Fruit fly (Drosophila melanogaster): Measurements from ENCODE around the gene Hk.

The Hk gene

DNA sequence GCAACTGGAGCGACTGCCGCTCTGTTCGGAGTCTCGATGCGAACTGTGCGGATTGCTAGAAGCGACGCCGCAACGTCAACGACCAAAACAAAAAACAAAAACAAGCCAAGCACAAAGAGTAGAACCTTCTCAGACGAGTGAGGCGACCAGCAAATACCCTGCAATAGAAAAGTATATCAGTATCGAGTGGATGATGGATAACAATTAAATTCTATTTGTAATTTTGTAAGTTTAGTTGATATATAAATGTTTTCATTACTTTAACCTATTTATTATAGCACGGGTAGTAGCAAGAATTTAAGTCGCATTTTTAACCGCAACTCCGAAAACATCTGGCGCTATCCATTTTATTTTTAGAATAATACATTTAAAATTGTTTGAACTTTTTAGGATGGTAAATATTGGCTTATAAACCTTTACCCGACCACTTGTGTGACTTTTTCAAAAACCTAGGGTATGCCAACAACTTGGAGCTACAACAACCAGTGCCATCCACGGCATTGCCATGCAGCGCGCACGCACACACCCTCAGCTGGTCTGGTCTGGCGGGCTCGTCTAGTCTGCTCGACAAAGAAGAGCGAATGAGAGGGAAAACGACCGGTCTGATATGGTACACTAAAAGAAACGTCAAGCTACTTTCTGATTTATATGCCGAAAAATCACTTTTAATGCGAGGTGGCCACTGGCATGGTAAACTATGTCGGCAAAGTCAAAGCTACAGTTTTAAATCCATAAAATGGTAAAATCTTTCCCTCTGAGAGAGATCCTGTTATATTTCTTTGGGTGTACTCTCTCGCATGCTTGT, 2.1 kb upstream of the Hk start, which contains the start of gene CG12643:
Gene CG12643 (minus strand): TSS at position 51 of the 805 bp plus-strand sequence.
- TF ChIP-seq Dref (GFP tag; IDR thresholded peaks at IDR 0.05): peak; percentile 36; the same call in 1 of the 2 replicates
- peak; percentile 88 for TF ChIP-seq eyg (GFP tag; optimal IDR thresholded peaks at IDR 0.05)
- peak; percentile 90 for TF ChIP-seq Gug (GFP tag; IDR thresholded peaks at IDR 0.05)
- peak; percentile 46 for TF ChIP-seq CG8281 (tag; optimal IDR thresholded peaks at IDR 0.05)
- peak; percentile 92 for TF ChIP-seq CG8089 (GFP tag; optimal IDR thresholded peaks at IDR 0.05)
- no peak for TF ChIP-seq CG6791 (GFP tag; IDR thresholded peaks at IDR 0.05; ENCODE audit: partially characterized antibody)
- peak; percentile 89 for TF ChIP-seq CG2678 (tag; optimal IDR thresholded peaks at IDR 0.05)
- TF ChIP-seq chinmo (GFP tag; IDR thresholded peaks at IDR 0.05; ENCODE audit: partially characterized antibody): peak; percentile 54; the same call in 1 of the 4 replicates
- peak; percentile 92 for TF ChIP-seq sens-2 (GFP tag; IDR thresholded peaks at IDR 0.05)
- TF ChIP-seq cas (GFP tag; IDR thresholded peaks at IDR 0.05): no peak
- peak; percentile 93 for TF ChIP-seq Hsf (GFP tag; optimal IDR thresholded peaks at IDR 0.05)
- TF ChIP-seq exex (tag; optimal IDR thresholded peaks at IDR 0.05): peak; percentile 49
- TF ChIP-seq PHDP (tag; optimal IDR thresholded peaks at IDR 0.05): peak; percentile 84
- peak; percentile 92 for TF ChIP-seq CG4424 (GFP tag; optimal IDR thresholded peaks at IDR 0.05)
- TF ChIP-seq CG16863 (GFP tag; optimal IDR thresholded peaks at IDR 0.05): peak; percentile 94
- no peak for TF ChIP-seq CG15479 (GFP tag; optimal IDR thresholded peaks at IDR 0.05)
- peak; percentile 66; the same call in 1 of the 3 replicates for TF ChIP-seq CG6175 (GFP tag; IDR thresholded peaks at IDR 0.05)
- peak; percentile 82 for TF ChIP-seq cwo (GFP tag; optimal IDR thresholded peaks at IDR 0.05)
- TF ChIP-seq kni (GFP tag; optimal IDR thresholded peaks at IDR 0.05): peak; percentile 70
- TF ChIP-seq Mad (GFP tag; optimal IDR thresholded peaks at IDR 0.05): peak; percentile 88
- peak; percentile 56 for TF ChIP-seq CG18011 (GFP tag; optimal IDR thresholded peaks at IDR 0.05)
- peak; percentile 92 for TF ChIP-seq esg (GFP tag; conservative IDR thresholded peaks at IDR 0.05)
- peak; percentile 94 for TF ChIP-seq her (GFP tag; optimal IDR thresholded peaks at IDR 0.05)
- TF ChIP-seq croc (GFP tag; conservative IDR thresholded peaks at IDR 0.05): peak; percentile 84
- TF ChIP-seq nerfin-1 (tag; optimal IDR thresholded peaks at IDR 0.05): peak; percentile 72
- peak in 1 of 2 experiments; percentile 85 for TF ChIP-seq eve (GFP tag; optimal IDR thresholded peaks at IDR 0.05)
- TF ChIP-seq tap (tag; optimal IDR thresholded peaks at IDR 0.05): peak; percentile 78
- peak; percentile 92 for TF ChIP-seq sr (GFP tag; IDR thresholded peaks at IDR 0.05)
- TF ChIP-seq fd3F (GFP tag; optimal IDR thresholded peaks at IDR 0.05): peak; percentile 51
- TF ChIP-seq CG3065 (GFP tag; optimal IDR thresholded peaks at IDR 0.05): peak; percentile 82
- TF ChIP-seq fru (optimal IDR thresholded peaks at IDR 0.05): no peak
- TF ChIP-seq chm (GFP tag; IDR thresholded peaks at IDR 0.05): peak; percentile 94
- TF ChIP-seq fd96Cb (tag; optimal IDR thresholded peaks at IDR 0.05): peak; percentile 92
- no peak for TF ChIP-seq yki (optimal IDR thresholded peaks at IDR 0.05)
- no peak for TF ChIP-seq fd102C (GFP tag; optimal IDR thresholded peaks at IDR 0.05)
- peak; percentile 93 for TF ChIP-seq fu2 (GFP tag; optimal IDR thresholded peaks at IDR 0.05)
- no peak for TF ChIP-seq CG16813 (GFP tag; IDR thresholded peaks at IDR 0.05; ENCODE audit: partially characterized antibody)
- peak; percentile 91 for TF ChIP-seq az2 (GFP tag; optimal IDR thresholded peaks at IDR 0.05)
- peak; percentile 86 for TF ChIP-seq so (GFP tag; IDR thresholded peaks at IDR 0.05)
- peak; percentile 50 for TF ChIP-seq CG8359 (GFP tag; optimal IDR thresholded peaks at IDR 0.05; ENCODE audit: borderline replicate concordance)
- peak; percentile 95 for TF ChIP-seq Sox102F (GFP tag; optimal IDR thresholded peaks at IDR 0.05)
- TF ChIP-seq CG2199 (GFP tag; IDR thresholded peaks at IDR 0.05): peak; percentile 92
- peak; percentile 68 for TF ChIP-seq rib (GFP tag; IDR thresholded peaks at IDR 0.05)
- peak; percentile 92 for TF ChIP-seq CG3726 (GFP tag; IDR thresholded peaks at IDR 0.05)
- peak; percentile 82 for TF ChIP-seq CG18619 (GFP tag; optimal IDR thresholded peaks at IDR 0.05)
- TF ChIP-seq kay (GFP tag; optimal IDR thresholded peaks at IDR 0.05): peak; percentile 84
- peak; percentile 94 for TF ChIP-seq ERR (GFP tag; optimal IDR thresholded peaks at IDR 0.05)
- TF ChIP-seq org-1 (GFP tag; optimal IDR thresholded peaks at IDR 0.05): peak; percentile 87
- TF ChIP-seq CG12659 (GFP tag; optimal IDR thresholded peaks at IDR 0.05): peak; percentile 85

Data from whole organism, embryonic.